Worm (Caenorhabditis elegans): ENCODE measurements around the gene srx-125.

ce11 chrV:13411992-13412298 lies 44.8 kb downstream of the srx-125 start:
- no peak for TF ChIP-seq lin-13 (GFP tag; optimal IDR thresholded peaks at IDR 0.05)
- no peak for TF ChIP-seq nhr-237 (tag; optimal IDR thresholded peaks at IDR 0.05)
- no peak for TF ChIP-seq nhr-23 (tag; optimal IDR thresholded peaks at IDR 0.05)
